Fruit fly (Drosophila melanogaster): ENCODE data around the gene Vps33B.

DNA sequence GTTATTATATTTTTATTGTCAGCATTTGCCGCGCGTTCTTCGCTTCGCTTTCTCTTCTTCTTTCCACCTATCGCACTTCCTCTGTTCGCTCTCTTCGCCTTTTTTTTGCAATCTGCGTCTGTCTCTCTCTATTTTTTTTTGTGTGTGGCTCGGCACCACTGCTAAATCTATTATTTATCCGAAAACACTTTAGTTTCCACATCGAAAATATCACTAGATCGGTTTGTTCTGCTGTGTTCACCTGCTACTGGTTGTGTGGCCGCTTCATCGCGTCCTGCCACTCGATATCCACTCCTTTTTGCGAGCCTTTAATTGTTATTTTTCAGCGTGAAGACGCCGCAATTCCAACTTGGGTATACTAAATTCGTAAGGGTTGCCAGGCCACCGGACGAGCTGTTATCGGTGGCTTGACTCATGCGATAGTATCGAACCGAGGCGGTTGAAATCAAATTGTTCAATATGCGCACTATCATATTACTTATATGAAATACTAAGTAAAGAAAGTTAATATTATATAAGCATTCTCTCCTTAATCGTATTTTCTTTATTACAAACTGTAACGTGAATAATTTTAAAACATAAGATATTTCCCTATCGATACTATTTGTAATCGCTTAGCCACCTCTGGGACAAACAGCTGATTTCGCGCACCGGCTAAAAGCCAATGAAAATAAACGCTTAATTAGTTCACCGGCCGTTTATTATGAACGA is 9.3 kb downstream of the Vps33B start, which contains the start of the genes XNP, CG42488 and CG5116:
- TF ChIP-seq Pif1B (GFP tag; optimal IDR thresholded peaks at IDR 0.05) (peak; percentile 78), EcR (GFP tag; optimal IDR thresholded peaks at IDR 0.05) (peak; percentile 32), CG17806 (tag; optimal IDR thresholded peaks at IDR 0.05) (peak; percentile 58), gl (tag; optimal IDR thresholded peaks at IDR 0.05) (peak; percentile 92), CG14655 (GFP tag; optimal IDR thresholded peaks at IDR 0.05) (no peak), CG15710 (tag; optimal IDR thresholded peaks at IDR 0.05) (peak; percentile 71), Ets98B (GFP tag; IDR thresholded peaks at IDR 0.05) (peak; percentile 70), fd96Ca (GFP tag; IDR thresholded peaks at IDR 0.05) (0 out of 3 replicates have a peak, but pooled peaks have one; percentile 58), CG13204 (GFP tag; optimal IDR thresholded peaks at IDR 0.05) (peak; percentile 90), CG8159 (tag; optimal IDR thresholded peaks at IDR 0.05) (peak; percentile 63)

All from whole organism, pupa.